Worm (Caenorhabditis elegans): Measurements from ENCODE around the gene Y113G7A.14.

DNA sequence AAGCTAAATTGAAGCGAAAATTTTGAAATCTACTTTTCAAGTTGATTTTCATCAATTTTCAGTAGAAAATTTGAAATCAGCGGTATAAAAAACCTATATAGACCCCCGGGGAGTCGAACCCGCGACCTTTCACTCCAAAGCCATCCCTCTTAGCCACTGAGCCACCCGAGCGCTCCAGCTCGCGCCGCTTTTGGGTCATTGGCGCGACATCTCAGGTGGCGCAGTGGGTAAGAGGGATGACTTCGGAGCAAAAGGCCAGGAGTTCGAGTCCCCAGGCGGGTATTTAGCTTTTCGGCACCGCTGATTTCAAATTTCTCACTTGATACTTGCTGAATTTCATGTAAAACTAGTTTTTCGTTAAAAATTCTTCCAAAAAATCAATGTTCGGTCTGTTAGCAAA is 11.6 kb downstream of the Y113G7A.14 start:
- TF ChIP-seq nhr-237 (tag; optimal IDR thresholded peaks at IDR 0.05): no peak
- no peak for TF ChIP-seq nhr-10 (tag; optimal IDR thresholded peaks at IDR 0.05)
- TF ChIP-seq nhr-28 (tag; optimal IDR thresholded peaks at IDR 0.05): no peak
- no peak for TF ChIP-seq jun-1 (tag; optimal IDR thresholded peaks at IDR 0.05)
- TF ChIP-seq mep-1 (tag; optimal IDR thresholded peaks at IDR 0.05): no peak
- TF ChIP-seq daf-12 (tag; optimal IDR thresholded peaks at IDR 0.05): no peak
- no peak for TF ChIP-seq nhr-76 (tag; optimal IDR thresholded peaks at IDR 0.05)
- no peak for TF ChIP-seq unc-39 (tag; optimal IDR thresholded peaks at IDR 0.05)
- no peak for TF ChIP-seq nhr-11 (tag; optimal IDR thresholded peaks at IDR 0.05)
- TF ChIP-seq D1046.2 (GFP tag; IDR thresholded peaks at IDR 0.05): no peak
- no peak for TF ChIP-seq fkh-10 (GFP tag; optimal IDR thresholded peaks at IDR 0.05)
- TF ChIP-seq fos-1 (tag; optimal IDR thresholded peaks at IDR 0.05): no peak
- TF ChIP-seq lin-38 (GFP tag; IDR thresholded peaks at IDR 0.05): no peak

Data from whole organism, L4 larva.